Worm (Caenorhabditis elegans) whole organism, mixed stage, embryonic: ENCODE data around the gene Y52E8A.1.

Experiments used
- M03D4.4 ChIP-seq: sonication (generic microtip); optimal IDR thresholded peaks from 2 replicates; lab custom pipeline; 2017; ENCODE audit warnings: mild to moderate bottlenecking, missing genetic modification characterization, missing compliant biosample characterization
- ceh-43 ChIP-seq: fragments of 200-800 bp; sonication (Bioruptor generic); optimal IDR thresholded peaks from 2 replicates; lab custom pipeline; 2018; ENCODE audit warnings: mild to moderate bottlenecking, missing genetic modification characterization, moderate library complexity, missing compliant biosample characterization
- lin-13 ChIP-seq: fragments of 150-350 bp; optimal IDR thresholded peaks from 2 replicates; lab custom pipeline; 2014; ENCODE audit warnings: missing biosample characterization, missing genetic modification characterization
- lsy-2 ChIP-seq: fragments of 150-350 bp; optimal IDR thresholded peaks from 2 replicates; lab custom pipeline; 2014; ENCODE audit warnings: missing biosample characterization, missing genetic modification characterization
- nhr-237 ChIP-seq: fragments of 150-350 bp; optimal IDR thresholded peaks from 2 replicates; lab custom pipeline; 2014; ENCODE audit warnings: missing biosample characterization, missing genetic modification characterization
- nhr-28 ChIP-seq: fragments of 150-350 bp; optimal IDR thresholded peaks from 2 replicates; lab custom pipeline; 2014; ENCODE audit warnings: missing biosample characterization, missing genetic modification characterization
- pha-4 ChIP-seq: fragments of 150-350 bp; optimal IDR thresholded peaks from 2 replicates; lab custom pipeline; 2018; ENCODE audit warnings: missing biosample characterization, missing genetic modification reagents, missing genetic modification characterization
- snpc-4 ChIP-seq: fragments of 150-350 bp; optimal IDR thresholded peaks from 2 replicates; lab custom pipeline; 2014; ENCODE audit warnings: missing biosample characterization, missing genetic modification characterization
- tbx-8 ChIP-seq: fragments of 200-800 bp; sonication (Bioruptor generic); optimal IDR thresholded peaks from 2 replicates; lab custom pipeline; 2018; ENCODE audit warnings: mild to moderate bottlenecking, missing genetic modification characterization, moderate library complexity, missing compliant biosample characterization
- unc-39 ChIP-seq: fragments of 150-350 bp; optimal IDR thresholded peaks from 2 replicates; lab custom pipeline; 2014; ENCODE audit warnings: missing biosample characterization, missing genetic modification characterization
- ztf-11 ChIP-seq: fragments of 150-350 bp; optimal IDR thresholded peaks from 2 replicates; lab custom pipeline; 2014; ENCODE audit warnings: missing biosample characterization, missing genetic modification characterization

DNA sequence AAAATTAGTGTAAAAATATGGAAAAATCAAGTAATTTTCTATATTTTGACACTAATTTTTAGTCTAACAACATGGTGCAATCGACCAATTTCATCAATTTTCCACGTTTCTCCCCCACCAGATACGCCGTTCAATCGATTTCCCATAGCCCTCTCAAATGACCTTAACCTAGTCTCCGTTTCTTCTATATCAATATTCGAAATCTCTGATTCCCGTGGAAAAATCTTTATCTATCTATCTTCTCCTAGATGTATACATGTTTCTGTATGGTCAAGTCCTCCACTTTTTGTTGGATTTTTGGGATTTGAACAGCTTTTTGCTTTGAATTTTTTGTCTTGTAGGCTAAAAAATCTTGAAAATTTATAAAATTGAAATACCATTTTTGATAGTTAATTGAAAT, 27.7 kb upstream of the Y52E8A.1 start:
- TF ChIP-seq snpc-4 (tag; lab: Kevin White, UChicago) = no peak
- TF ChIP-seq pha-4 (tag; lab: Kevin White, UChicago) = no peak
- no peak for TF ChIP-seq M03D4.4
- TF ChIP-seq lsy-2 (tag; lab: Kevin White, UChicago) = no peak
- no peak for TF ChIP-seq lin-13 (tag; lab: Kevin White, UChicago)
- TF ChIP-seq ceh-43 (GFP tag; lab: Kevin White, UChicago) = no peak
- no peak for TF ChIP-seq nhr-28 (tag; lab: Kevin White, UChicago)
- no peak for TF ChIP-seq unc-39 (tag; lab: Kevin White, UChicago)
- no peak for TF ChIP-seq nhr-237
- no peak for TF ChIP-seq tbx-8
- TF ChIP-seq ztf-11 = no peak
